Fruit fly (Drosophila melanogaster) whole organism, embryonic: ENCODE results near the gene dlp.

Experiments
- Abd-B ChIP-seq: fragments of 200-800 bp; sonication (Bioruptor generic); optimal IDR thresholded peaks from 2 replicates; lab custom pipeline; 2018; ENCODE audit warnings: missing biosample characterization, mild to moderate bottlenecking, missing genetic modification characterization, moderate library complexity
- Atf3 ChIP-seq: fragments of 200-800 bp; sonication (Bioruptor generic); optimal IDR thresholded peaks from 3 replicates; lab custom pipeline; 2016; ENCODE audit warnings: missing biosample characterization, missing genetic modification characterization
- B-H1 ChIP-seq: fragments of 200-800 bp; sonication (Bioruptor generic); IDR thresholded peaks from 3 replicates; pipeline ENCODE4 v1.3.6; 2022; ENCODE audit warnings: missing biosample characterization, missing genetic modification characterization
- B-H2 ChIP-seq: fragments of 200-800 bp; sonication (Bioruptor generic); optimal IDR thresholded peaks from 2 replicates; lab custom pipeline; 2018; ENCODE audit warnings: missing biosample characterization, mild to moderate bottlenecking, missing genetic modification characterization
- CG10321 ChIP-seq: fragments of 200-800 bp; sonication (Bioruptor generic); IDR thresholded peaks from 2 replicates; pipeline ENCODE4 v1.3.6; 2022; ENCODE audit warnings: missing biosample characterization, missing genetic modification characterization
- CG11695 ChIP-seq: fragments of 200-800 bp; sonication (Bioruptor generic); IDR thresholded peaks from 3 replicates; pipeline ENCODE4 v1.3.6; 2022; ENCODE audit warnings: missing biosample characterization, missing genetic modification characterization
- CG13296 ChIP-seq: fragments of 200-800 bp; sonication (Bioruptor generic); optimal IDR thresholded peaks from 3 replicates; lab custom pipeline; 2018; ENCODE audit warnings: missing biosample characterization, mild to moderate bottlenecking, missing genetic modification characterization
- CG13894 ChIP-seq: fragments of 200-800 bp; sonication (Bioruptor generic); optimal IDR thresholded peaks from 3 replicates; lab custom pipeline; 2018; ENCODE audit warnings: missing biosample characterization, mild to moderate bottlenecking, missing genetic modification characterization, moderate library complexity
- CG14014 ChIP-seq: fragments of 200-800 bp; sonication (Bioruptor generic); IDR thresholded peaks from 2 replicates; pipeline ENCODE4 v1.3.6; 2022; ENCODE audit warnings: missing biosample characterization, missing genetic modification characterization
- CG1832 ChIP-seq: fragments of 200-800 bp; sonication (Bioruptor generic); optimal IDR thresholded peaks from 2 replicates; lab custom pipeline; 2017; ENCODE audit warnings: missing biosample characterization, mild to moderate bottlenecking, missing genetic modification characterization, inconsistent platforms
- CG2199 ChIP-seq: fragments of 200-800 bp; sonication (Bioruptor generic); IDR thresholded peaks from 3 replicates; pipeline ENCODE4 v1.3.6; 2022; ENCODE audit warnings: missing biosample characterization, missing genetic modification characterization
- CG3995 ChIP-seq: fragments of 200-800 bp; sonication (Bioruptor generic); optimal IDR thresholded peaks from 3 replicates; lab custom pipeline; 2016; ENCODE audit warnings: missing biosample characterization, missing genetic modification characterization
- CG7357 ChIP-seq: fragments of 200-800 bp; sonication (Bioruptor generic); IDR thresholded peaks from 3 replicates; pipeline ENCODE4 v1.3.6; 2022; ENCODE audit warnings: missing biosample characterization, missing genetic modification characterization
- CG8944 ChIP-seq: fragments of 200-800 bp; sonication (Bioruptor generic); optimal IDR thresholded peaks from 3 replicates; lab custom pipeline; 2016; ENCODE audit warnings: missing biosample characterization, missing genetic modification characterization
- CrebB ChIP-seq: fragments of 200-800 bp; sonication (Bioruptor generic); optimal IDR thresholded peaks from 3 replicates; lab custom pipeline; 2018; ENCODE audit warnings: missing biosample characterization, mild to moderate bottlenecking, missing genetic modification characterization
- Drgx ChIP-seq: fragments of 200-800 bp; sonication (Bioruptor generic); IDR thresholded peaks from 2 replicates; pipeline ENCODE4 v1.3.6; 2022; ENCODE audit warnings: missing biosample characterization, missing genetic modification characterization
- Elba2 ChIP-seq: fragments of 200-800 bp; sonication (Bioruptor generic); optimal IDR thresholded peaks from 3 replicates; lab custom pipeline; 2016; ENCODE audit warnings: missing biosample characterization, missing genetic modification characterization
- GATAe ChIP-seq: fragments of 200-800 bp; sonication (Bioruptor generic); conservative IDR thresholded peaks from 2 replicates; pipeline ENCODE4 v1.3.6; 2022; ENCODE audit warnings: missing biosample characterization, missing genetic modification characterization
- HLH3B ChIP-seq: fragments of 200-800 bp; sonication (Bioruptor generic); IDR thresholded peaks from 2 replicates; pipeline ENCODE4 v1.3.6; 2022; ENCODE audit warnings: missing biosample characterization, missing genetic modification characterization
- HLHmδ ChIP-seq: fragments of 200-800 bp; sonication (Bioruptor generic); optimal IDR thresholded peaks from 2 replicates; lab custom pipeline; 2018; ENCODE audit warnings: missing biosample characterization, mild to moderate bottlenecking, missing genetic modification characterization, moderate library complexity
- Hr51 ChIP-seq, 2 experiments: fragments of 200-800 bp; sonication (Bioruptor generic); optimal IDR thresholded peaks; 2 replicates in 1 of 2; 3 replicates in 1 of 2; lab custom pipeline; 2016 to 2018; ENCODE audit warnings: missing biosample characterization in 2 of 2, missing genetic modification characterization in 2 of 2, mild to moderate bottlenecking in 1 of 2, moderate library complexity in 1 of 2
- Hsf ChIP-seq: fragments of 200-800 bp; sonication (Bioruptor generic); optimal IDR thresholded peaks from 3 replicates; lab custom pipeline; 2016; ENCODE audit warnings: missing biosample characterization, missing genetic modification characterization
- Myb ChIP-seq: fragments of 200-800 bp; sonication (Bioruptor generic); optimal IDR thresholded peaks from 2 replicates; lab custom pipeline; 2016; ENCODE audit warnings: missing biosample characterization, missing genetic modification characterization
- NK7.1 ChIP-seq: fragments of 200-800 bp; sonication (Bioruptor generic); optimal IDR thresholded peaks from 3 replicates; lab custom pipeline; 2016; ENCODE audit warnings: missing biosample characterization, missing genetic modification characterization
- Neu2 ChIP-seq: fragments of 200-800 bp; sonication (Bioruptor generic); optimal IDR thresholded peaks from 3 replicates; lab custom pipeline; 2016; ENCODE audit warnings: missing biosample characterization, missing genetic modification characterization, borderline replicate concordance
- Nf-YC ChIP-seq: fragments of 200-800 bp; optimal IDR thresholded peaks from 3 replicates; lab custom pipeline; 2019; ENCODE audit warnings: missing biosample characterization, mild to moderate bottlenecking, missing genetic modification characterization, moderate library complexity
- NfI ChIP-seq: fragments of 200-800 bp; sonication (Bioruptor generic); optimal IDR thresholded peaks from 3 replicates; lab custom pipeline; 2018; ENCODE audit warnings: missing biosample characterization, mild to moderate bottlenecking, missing genetic modification characterization, moderate library complexity
- Spps ChIP-seq: fragments of 200-800 bp; sonication (Bioruptor generic); optimal IDR thresholded peaks from 2 replicates; lab custom pipeline; 2018; ENCODE audit warnings: missing biosample characterization, mild to moderate bottlenecking, missing genetic modification characterization
- Stat92E ChIP-seq, 3 experiments: fragments of >200 bp in 2 of 3; fragments of 200-800 bp in 1 of 3; sonication (Bioruptor generic) in 1 of 3; optimal IDR thresholded peaks; 2 replicates each; lab custom pipeline; 2017 to 2019; ENCODE audit warnings: missing biosample characterization in 3 of 3, missing genetic modification characterization in 3 of 3, mild to moderate bottlenecking in 1 of 3, moderate library complexity in 1 of 3
- Taf1 ChIP-seq: fragments of 200-800 bp; sonication (Bioruptor generic); IDR thresholded peaks from 2 replicates; pipeline ENCODE4 v1.3.6; 2022; ENCODE audit warnings: missing biosample characterization, missing genetic modification characterization
- Vsx1 ChIP-seq: fragments of 200-800 bp; sonication (Bioruptor generic); optimal IDR thresholded peaks from 2 replicates; lab custom pipeline; 2017; ENCODE audit warnings: missing biosample characterization, mild to moderate bottlenecking, missing genetic modification characterization, missing genetic modification reagents
- ase ChIP-seq: fragments of 200-800 bp; sonication (Bioruptor generic); IDR thresholded peaks from 3 replicates; pipeline ENCODE4 v1.3.6; 2022; ENCODE audit warnings: missing biosample characterization, missing genetic modification characterization
- cato ChIP-seq: fragments of 200-800 bp; sonication (Bioruptor generic); optimal IDR thresholded peaks from 2 replicates; lab custom pipeline; 2016; ENCODE audit warnings: missing biosample characterization, missing genetic modification characterization, borderline replicate concordance
- cg ChIP-seq: fragments of 200-800 bp; sonication (Bioruptor generic); optimal IDR thresholded peaks from 3 replicates; lab custom pipeline; 2019; ENCODE audit warnings: missing biosample characterization, mild to moderate bottlenecking, missing genetic modification characterization, moderate library complexity
- chif ChIP-seq, 2 experiments: fragments of 200-800 bp; sonication (Bioruptor generic); optimal IDR thresholded peaks; 3 replicates each; lab custom pipeline; 2016; ENCODE audit warnings: missing biosample characterization in 2 of 2, missing genetic modification characterization in 2 of 2
- fd102C ChIP-seq: fragments of 200-800 bp; sonication (Bioruptor generic); optimal IDR thresholded peaks from 2 replicates; lab custom pipeline; 2018; ENCODE audit warnings: missing biosample characterization, mild to moderate bottlenecking, missing genetic modification characterization, moderate library complexity
- fd3F ChIP-seq: fragments of 200-800 bp; sonication (Bioruptor generic); optimal IDR thresholded peaks from 2 replicates; lab custom pipeline; 2018; ENCODE audit warnings: missing biosample characterization, mild to moderate bottlenecking, missing genetic modification characterization, moderate library complexity
- fu2 ChIP-seq: fragments of 200-800 bp; sonication (Bioruptor generic); optimal IDR thresholded peaks from 2 replicates; lab custom pipeline; 2016; ENCODE audit warnings: missing biosample characterization, missing genetic modification characterization
- hkb ChIP-seq, 2 experiments: fragments of 200-800 bp in 1 of 2; fragments of >200 bp in 1 of 2; sonication (Bioruptor generic) in 1 of 2; IDR thresholded peaks in 1 of 2; optimal IDR thresholded peaks in 1 of 2; 2 replicates each; pipeline versions ENCODE4 v1.3.6 to Lab custom; 2017 to 2022; ENCODE audit warnings: missing biosample characterization in 1 of 2, missing genetic modification characterization in 1 of 2
- jigr1 ChIP-seq: fragments of 200-800 bp; sonication (Bioruptor generic); IDR thresholded peaks from 3 replicates; pipeline ENCODE4 v1.3.6; 2022; ENCODE audit warnings: missing biosample characterization, missing genetic modification characterization
- lola ChIP-seq, 3 experiments: fragments of >200 bp in 2 of 3; fragments of 200-800 bp in 1 of 3; sonication (Bioruptor generic) in 1 of 3; optimal IDR thresholded peaks; 2 replicates each; lab custom pipeline; 2017 to 2019; ENCODE audit warnings: missing biosample characterization in 3 of 3, missing genetic modification characterization in 3 of 3, mild to moderate bottlenecking in 1 of 3, moderate library complexity in 1 of 3
- nom ChIP-seq: fragments of 200-800 bp; sonication (Bioruptor generic); optimal IDR thresholded peaks from 2 replicates; lab custom pipeline; 2017; ENCODE audit warnings: missing biosample characterization, missing genetic modification characterization, mild to moderate bottlenecking, moderate library complexity, missing genetic modification reagents
- phol ChIP-seq: fragments of 200-800 bp; sonication (Bioruptor generic); optimal IDR thresholded peaks from 3 replicates; lab custom pipeline; 2018; ENCODE audit warnings: missing biosample characterization, mild to moderate bottlenecking, missing genetic modification characterization, moderate library complexity
- sens ChIP-seq: fragments of 200-800 bp; sonication (Bioruptor generic); peaks from one replicate; lab custom pipeline; 2016; ENCODE audit warnings: missing biosample characterization, missing genetic modification characterization
- tap ChIP-seq: fragments of 200-800 bp; optimal IDR thresholded peaks from 3 replicates; lab custom pipeline; 2019; ENCODE audit warnings: missing biosample characterization, mild to moderate bottlenecking, missing genetic modification characterization, moderate library complexity
- vvl ChIP-seq: fragments of 200-800 bp; sonication (Bioruptor generic); IDR thresholded peaks from 2 replicates; pipeline ENCODE4 v1.3.6; 2022; ENCODE audit warnings: missing biosample characterization, missing genetic modification characterization
- wek ChIP-seq: fragments of 200-800 bp; sonication (Bioruptor generic); optimal IDR thresholded peaks from 3 replicates; lab custom pipeline; 2018; ENCODE audit warnings: missing biosample characterization, mild to moderate bottlenecking, missing genetic modification characterization, moderate library complexity
- yki ChIP-seq: fragments of >200 bp; optimal IDR thresholded peaks from 3 replicates; lab custom pipeline; 2018

The dlp gene

DNA sequence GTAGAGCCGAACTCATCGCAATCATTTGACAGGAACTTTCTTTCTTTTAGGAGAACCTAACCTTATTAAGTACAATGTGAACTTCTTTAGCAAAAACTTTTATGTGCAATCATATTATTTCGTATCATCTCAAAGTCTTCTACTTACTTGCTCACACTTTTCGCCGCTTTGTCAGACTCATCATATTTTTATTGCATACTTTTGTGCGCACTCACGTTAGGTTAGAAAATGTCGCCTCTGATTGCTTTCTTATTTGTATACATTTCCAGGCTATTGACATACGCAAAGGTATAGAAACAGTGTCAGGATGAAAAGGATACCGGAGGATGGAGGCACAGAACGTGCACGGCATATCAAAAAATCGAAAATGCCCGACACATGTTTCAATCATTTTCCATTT, 29.2 kb upstream of the dlp start (continued):
- TF ChIP-seq HLHmδ (GFP tag; lab: Kevin White, UChicago) (no peak), CG2199 (GFP tag; lab: Robert Waterston, UW) (peak; percentile 80; the same call in 1 of the 3 replicates), B-H1 (no peak), lola (GFP tag; optimal IDR thresholded peaks at IDR 0.05; lab: Kevin White, UChicago) (no peak), GATAe (no peak), CG10321 (no peak), chif (GFP tag; optimal IDR thresholded peaks at IDR 0.05; lab: Kevin White, UChicago) (no peak), tap (tag; lab: Kevin White, UChicago) (no peak), Stat92E (GFP tag; optimal IDR thresholded peaks at IDR 0.05; lab: Kevin White, UChicago) (no peak), hkb (optimal IDR thresholded peaks at IDR 0.05; lab: Kevin White, UChicago) (no peak), hkb (GFP tag; IDR thresholded peaks at IDR 0.05; lab: Robert Waterston, UW) (no peak), CG13296 (GFP tag; lab: Kevin White, UChicago) (no peak), CrebB (tag; lab: Kevin White, UChicago) (no peak), Elba2 (GFP tag; lab: Kevin White, UChicago) (peak; percentile 42), ase (GFP tag; lab: Robert Waterston, UW) (no peak), fu2 (GFP tag; lab: Kevin White, UChicago) (no peak), cg (GFP tag; lab: Kevin White, UChicago) (no peak), jigr1 (GFP tag; lab: Robert Waterston, UW) (no peak), fd102C (GFP tag; lab: Kevin White, UChicago) (peak; percentile 27), yki (lab: Kevin White, UChicago) (no peak), Hsf (GFP tag; lab: Kevin White, UChicago) (no peak), Abd-B (no peak), CG8944 (GFP tag; lab: Kevin White, UChicago) (no peak), cato (GFP tag; lab: Kevin White, UChicago) (no peak), CG11695 (GFP tag; lab: Robert Waterston, UW) (no peak), HLH3B (GFP tag; lab: Robert Waterston, UW) (no peak), phol (tag; lab: Kevin White, UChicago) (peak; percentile 5), Spps (tag; lab: Kevin White, UChicago) (no peak), Atf3 (GFP tag; lab: Kevin White, UChicago) (no peak), CG1832 (GFP tag; lab: Kevin White, UChicago) (no peak), CG3995 (GFP tag; lab: Kevin White, UChicago) (no peak), Myb (no peak), nom (no peak), Neu2 (GFP tag; lab: Kevin White, UChicago) (no peak), Nf-YC (tag; lab: Kevin White, UChicago) (no peak), Taf1 (GFP tag; lab: Robert Waterston, UW) (no peak), NfI (GFP tag; lab: Kevin White, UChicago) (no peak), B-H2 (no peak), Vsx1 (GFP tag; lab: Kevin White, UChicago) (no peak), NK7.1 (no peak), CG13894 (tag; lab: Kevin White, UChicago) (no peak), Drgx (GFP tag; lab: Robert Waterston, UW) (no peak), wek (GFP tag; lab: Kevin White, UChicago) (no peak), Hr51 (GFP tag; optimal IDR thresholded peaks at IDR 0.05; lab: Kevin White, UChicago) (no peak), sens (GFP tag; lab: Kevin White, UChicago) (peak; percentile 26), fd3F (GFP tag; lab: Kevin White, UChicago) (no peak), vvl (GFP tag; lab: Robert Waterston, UW) (no peak), CG14014 (GFP tag; lab: Robert Waterston, UW) (no peak), CG7357 (no peak)
